Worm (Caenorhabditis elegans) whole organism, L1 larva: ENCODE data around the gene slc-17.9.

Experiments
- C04F5.9 ChIP-seq: sonication (generic microtip); optimal IDR thresholded peaks from 2 replicates; lab custom pipeline; 2016; ENCODE audit warnings: missing genetic modification characterization, missing compliant biosample characterization
- C16A3.4 ChIP-seq: fragments of 150-350 bp; optimal IDR thresholded peaks from 2 replicates; lab custom pipeline; 2014; ENCODE audit warnings: missing biosample characterization, missing genetic modification characterization
- ama-1 ChIP-seq: fragments of 150-350 bp; optimal IDR thresholded peaks from 2 replicates; lab custom pipeline; 2014
- ceh-82 ChIP-seq, 3 experiments: fragments of 150-350 bp in 1 of 3; sonication (generic microtip) in 2 of 3; optimal IDR thresholded peaks; 2 replicates each; lab custom pipeline; 2014 to 2017; ENCODE audit warnings: missing biosample characterization in 3 of 3, missing genetic modification characterization in 3 of 3
- ceh-88 ChIP-seq: fragments of 200-800 bp; sonication (Bioruptor generic); IDR thresholded peaks from 2 replicates; pipeline ENCODE4 v1.3.6; 2022; ENCODE audit warnings: missing genetic modification characterization, missing compliant biosample characterization
- ceh-90 ChIP-seq: sonication (generic microtip); optimal IDR thresholded peaks from 2 replicates; lab custom pipeline; 2016; ENCODE audit warnings: missing genetic modification characterization, missing compliant biosample characterization
- dsc-1 ChIP-seq: sonication (generic microtip); optimal IDR thresholded peaks from 2 replicates; lab custom pipeline; 2016; ENCODE audit warnings: mild to moderate bottlenecking, missing genetic modification characterization, missing compliant biosample characterization
- efl-1 ChIP-seq, 4 experiments: fragments of 150-350 bp; optimal IDR thresholded peaks in 3 of 4; peaks in 1 of 4; 1 replicate in 1 of 4; 2 replicates in 3 of 4; lab custom pipeline; 2014; ENCODE audit warnings: missing biosample characterization in 2 of 4, missing genetic modification characterization in 2 of 4, missing genetic modification reagents in 2 of 4
- egl-13 ChIP-seq: sonication (generic microtip); optimal IDR thresholded peaks from 2 replicates; lab custom pipeline; 2016; ENCODE audit warnings: missing genotype, missing genetic modification reagents, missing genetic modification characterization, missing compliant biosample characterization
- elt-2 ChIP-seq: sonication (generic microtip); optimal IDR thresholded peaks from 2 replicates; lab custom pipeline; 2016; ENCODE audit warnings: missing genetic modification characterization, mild to moderate bottlenecking, inconsistent platforms, missing compliant biosample characterization, missing genetic modification reagents
- elt-3 ChIP-seq, 6 experiments: fragments of 150-350 bp in 1 of 6; sonication (generic microtip); optimal IDR thresholded peaks; 2 replicates each; lab custom pipeline; 2017 to 2018; ENCODE audit warnings: missing biosample characterization in 6 of 6, missing genetic modification characterization in 6 of 6, inconsistent platforms in 1 of 6
- fkh-10 ChIP-seq: sonication (generic microtip); optimal IDR thresholded peaks from 2 replicates; lab custom pipeline; 2017; ENCODE audit warnings: missing biosample characterization, missing genetic modification reagents, missing genetic modification characterization
- fkh-8 ChIP-seq: sonication (generic microtip); optimal IDR thresholded peaks from 2 replicates; lab custom pipeline; 2016; ENCODE audit warnings: mild to moderate bottlenecking, missing genetic modification characterization, missing compliant biosample characterization
- fos-1 ChIP-seq: fragments of 150-350 bp; optimal IDR thresholded peaks from 2 replicates; lab custom pipeline; 2014; ENCODE audit warnings: missing biosample characterization, missing genetic modification characterization
- hpl-2 ChIP-seq: fragments of 150-350 bp; optimal IDR thresholded peaks from 2 replicates; lab custom pipeline; 2014; ENCODE audit warnings: missing biosample characterization, missing genetic modification reagents, missing genetic modification characterization
- isw-1 ChIP-seq: fragments of 200-800 bp; sonication (Bioruptor generic); IDR thresholded peaks from 2 replicates; pipeline ENCODE4 v1.3.6; 2022; ENCODE audit warnings: missing genetic modification characterization, missing compliant biosample characterization
- jun-1 ChIP-seq: fragments of 150-350 bp; optimal IDR thresholded peaks from 2 replicates; lab custom pipeline; 2014; ENCODE audit warnings: missing biosample characterization, missing genetic modification reagents, missing genetic modification characterization
- lin-13 ChIP-seq: fragments of 150-350 bp; optimal IDR thresholded peaks from 2 replicates; lab custom pipeline; 2014; ENCODE audit warnings: missing biosample characterization, missing genetic modification reagents, missing genetic modification characterization
- lin-15B ChIP-seq: fragments of 150-350 bp; sonication (generic microtip); optimal IDR thresholded peaks from 3 replicates; lab custom pipeline; 2014; ENCODE audit warnings: missing biosample characterization, missing genetic modification characterization
- lin-35 ChIP-seq, 2 experiments: fragments of 150-350 bp; optimal IDR thresholded peaks; 2 replicates each; lab custom pipeline; 2014; ENCODE audit warnings: missing biosample characterization in 2 of 2, missing genetic modification characterization in 2 of 2, missing genetic modification reagents in 2 of 2
- lin-39 ChIP-seq: fragments of 150-350 bp; optimal IDR thresholded peaks from 2 replicates; lab custom pipeline; 2014; ENCODE audit warnings: missing biosample characterization, missing genetic modification reagents, missing genetic modification characterization
- lir-3 ChIP-seq: sonication (generic microtip); optimal IDR thresholded peaks from 2 replicates; lab custom pipeline; 2016; ENCODE audit warnings: mild to moderate bottlenecking, missing genetic modification characterization, moderate library complexity, missing compliant biosample characterization; ENCODE audit not compliant: poor library complexity
- lsy-2 ChIP-seq, 2 experiments: fragments of 150-350 bp; optimal IDR thresholded peaks; 2 replicates each; lab custom pipeline; 2014; ENCODE audit warnings: missing biosample characterization in 2 of 2, missing genetic modification characterization in 2 of 2
- mab-9 ChIP-seq: fragments of 200-800 bp; sonication (Bioruptor generic); IDR thresholded peaks from 2 replicates; pipeline ENCODE4 v1.3.6; 2022; ENCODE audit warnings: missing genetic modification reagents, missing genetic modification characterization, missing compliant biosample characterization
- mdl-1 ChIP-seq, 2 experiments: fragments of 150-350 bp; optimal IDR thresholded peaks; 2 replicates each; lab custom pipeline; 2014 to 2017; ENCODE audit warnings: missing biosample characterization in 2 of 2, missing genetic modification characterization in 2 of 2, inconsistent platforms in 1 of 2
- mep-1 ChIP-seq: fragments of 150-350 bp; optimal IDR thresholded peaks from 2 replicates; lab custom pipeline; 2014; ENCODE audit warnings: missing biosample characterization, missing genetic modification characterization
- nhr-12 ChIP-seq: sonication (generic microtip); optimal IDR thresholded peaks from 2 replicates; lab custom pipeline; 2017; ENCODE audit warnings: missing biosample characterization, missing genetic modification characterization
- nhr-19 ChIP-seq: fragments of 200-800 bp; sonication (Bioruptor generic); conservative IDR thresholded peaks from 2 replicates; pipeline ENCODE4 v1.3.6; 2022; ENCODE audit warnings: missing genetic modification characterization, missing compliant biosample characterization
- nhr-237 ChIP-seq: fragments of 150-350 bp; optimal IDR thresholded peaks from 2 replicates; lab custom pipeline; 2014; ENCODE audit warnings: missing biosample characterization, missing genetic modification characterization
- nhr-47 ChIP-seq: sonication (generic microtip); optimal IDR thresholded peaks from 2 replicates; lab custom pipeline; 2016; ENCODE audit warnings: mild to moderate bottlenecking, missing genetic modification characterization, moderate library complexity, missing compliant biosample characterization
- nhr-71 ChIP-seq: sonication (generic microtip); optimal IDR thresholded peaks from 2 replicates; lab custom pipeline; 2016; ENCODE audit warnings: mild to moderate bottlenecking, missing genetic modification characterization, moderate library complexity, missing compliant biosample characterization
- nhr-77 ChIP-seq: fragments of 150-350 bp; optimal IDR thresholded peaks from 2 replicates; lab custom pipeline; 2014; ENCODE audit warnings: missing biosample characterization, missing genetic modification characterization
- nhr-85 ChIP-seq: sonication (generic microtip); peaks from one replicate; lab custom pipeline; 2016; ENCODE audit warnings: missing genetic modification characterization, inconsistent platforms, missing compliant biosample characterization
- sox-4 ChIP-seq: sonication (generic microtip); optimal IDR thresholded peaks from 2 replicates; lab custom pipeline; 2016; ENCODE audit warnings: missing genetic modification characterization, missing compliant biosample characterization
- sup-37 ChIP-seq: fragments of 200-800 bp; sonication (Bioruptor generic); optimal IDR thresholded peaks from 2 replicates; lab custom pipeline; 2018; ENCODE audit warnings: mild to moderate bottlenecking, missing genetic modification characterization, missing compliant biosample characterization
- swsn-7 ChIP-seq: sonication (generic microtip); optimal IDR thresholded peaks from 2 replicates; lab custom pipeline; 2016; ENCODE audit warnings: missing genetic modification characterization, missing compliant biosample characterization
- tbx-2 ChIP-seq: sonication (generic microtip); optimal IDR thresholded peaks from 2 replicates; lab custom pipeline; 2016; ENCODE audit warnings: missing genetic modification characterization, missing compliant biosample characterization
- unc-130 ChIP-seq: fragments of 150-350 bp; optimal IDR thresholded peaks from 2 replicates; lab custom pipeline; 2017; ENCODE audit warnings: missing biosample characterization, missing genetic modification characterization, inconsistent platforms
- unc-30 ChIP-seq: sonication (generic microtip); optimal IDR thresholded peaks from 2 replicates; lab custom pipeline; 2017; ENCODE audit warnings: missing biosample characterization, missing genetic modification characterization
- unc-86 ChIP-seq: sonication (generic microtip); optimal IDR thresholded peaks from 2 replicates; lab custom pipeline; 2016; ENCODE audit warnings: missing genetic modification characterization, missing compliant biosample characterization
- vab-15 ChIP-seq: sonication (generic microtip); optimal IDR thresholded peaks from 2 replicates; lab custom pipeline; 2017; ENCODE audit warnings: missing genotype, mild to moderate bottlenecking, missing genetic modification characterization, missing compliant biosample characterization
- xbp-1 ChIP-seq: sonication (generic microtip); optimal IDR thresholded peaks from 2 replicates; lab custom pipeline; 2016; ENCODE audit warnings: missing genetic modification characterization, missing compliant biosample characterization
- zip-4 ChIP-seq: fragments of 200-800 bp; sonication (Bioruptor generic); optimal IDR thresholded peaks from 2 replicates; lab custom pipeline; 2018; ENCODE audit warnings: mild to moderate bottlenecking, missing genetic modification characterization, moderate library complexity, missing compliant biosample characterization
- ztf-4 ChIP-seq: fragments of 150-350 bp; optimal IDR thresholded peaks from 2 replicates; lab custom pipeline; 2014; ENCODE audit warnings: missing biosample characterization, missing genetic modification characterization

slc-17.9 gene

ce11 chrX:9743513-9743914 lies 21.2 kb downstream of the slc-17.9 start (continued):
- TF ChIP-seq tbx-2 (tag; lab: Kevin White, UChicago): peak; percentile 84
- TF ChIP-seq nhr-237 (tag; lab: Kevin White, UChicago): peak; percentile 16
- peak; percentile 59 for TF ChIP-seq isw-1 (GFP tag; lab: Robert Waterston, UW)
- peak in 1 of 2 experiments; percentile 77 for TF ChIP-seq mdl-1 (tag; optimal IDR thresholded peaks at IDR 0.05; lab: Kevin White, UChicago)
- peak; percentile 92 for TF ChIP-seq mep-1
- TF ChIP-seq mab-9: peak; percentile 69
- peak; percentile 42 for TF ChIP-seq lin-39
- TF ChIP-seq nhr-19 (GFP tag; lab: Robert Waterston, UW): peak; percentile 87
- peak; percentile 89 for TF ChIP-seq dsc-1
- TF ChIP-seq C04F5.9 (tag; lab: Kevin White, UChicago): peak; percentile 54
- peak; percentile 83 for TF ChIP-seq fos-1 (tag; lab: Kevin White, UChicago)
- TF ChIP-seq fkh-8: peak; percentile 85
- peak; percentile 70 for TF ChIP-seq sup-37 (GFP tag; lab: Kevin White, UChicago)
- TF ChIP-seq unc-130: peak; percentile 50
- TF ChIP-seq elt-2 (tag; lab: Kevin White, UChicago): peak; percentile 77
- TF ChIP-seq efl-1 (optimal IDR thresholded peaks at IDR 0.05; lab: Kevin White, UChicago): peak in 1 of 2 experiments; percentile 35
- TF ChIP-seq efl-1 (GFP tag; optimal IDR thresholded peaks at IDR 0.05 in 1 of 2; lab: Kevin White, UChicago): peak; percentile 29 to 90
- peak; percentile 72 for TF ChIP-seq unc-86 (tag; lab: Kevin White, UChicago)
- TF ChIP-seq lsy-2 (tag; optimal IDR thresholded peaks at IDR 0.05; lab: Kevin White, UChicago): peak in 1 of 2 experiments; percentile 69
- peak; percentile 86 for TF ChIP-seq jun-1 (tag; lab: Kevin White, UChicago)
- peak; percentile 75 for TF ChIP-seq xbp-1 (tag; lab: Kevin White, UChicago)
- TF ChIP-seq lin-35 (GFP tag; optimal IDR thresholded peaks at IDR 0.05; lab: Kevin White, UChicago): peak; percentile 58 to 84
- TF ChIP-seq ztf-4 (tag; lab: Kevin White, UChicago): peak; percentile 79
- TF ChIP-seq swsn-7 (tag; lab: Kevin White, UChicago): peak; percentile 89
- peak in 3 of 6 experiments; percentile 8 to 75 (median 35) for TF ChIP-seq elt-3 (tag; optimal IDR thresholded peaks at IDR 0.05; lab: Kevin White, UChicago)
- TF ChIP-seq nhr-71 (tag; lab: Kevin White, UChicago): peak; percentile 91
- peak; percentile 91 for TF ChIP-seq nhr-77 (tag; lab: Kevin White, UChicago)
- TF ChIP-seq sox-4 (tag; lab: Kevin White, UChicago): peak; percentile 74
- TF ChIP-seq nhr-47 (tag; lab: Kevin White, UChicago): peak; percentile 93
- TF ChIP-seq nhr-85 (tag; lab: Kevin White, UChicago): peak; percentile 95
- TF ChIP-seq lin-13 (GFP tag; lab: Kevin White, UChicago): peak; percentile 60
- peak; percentile 69 for TF ChIP-seq egl-13 (tag; lab: Kevin White, UChicago)
- peak; percentile 79 for TF ChIP-seq hpl-2 (GFP tag; lab: Kevin White, UChicago)
- TF ChIP-seq vab-15 (tag; lab: Kevin White, UChicago): peak; percentile 21
- TF ChIP-seq ceh-82 (tag; optimal IDR thresholded peaks at IDR 0.05; lab: Kevin White, UChicago): peak; percentile 49 to 85 (median 62)
- peak; percentile 86 for TF ChIP-seq fkh-10 (GFP tag; lab: Kevin White, UChicago)

ce11 chrX:9742058-9742457 lies 22.7 kb downstream of the slc-17.9 start:
- TF ChIP-seq C16A3.4 (tag; lab: Kevin White, UChicago) (no peak), C04F5.9 (tag; lab: Kevin White, UChicago) (no peak), unc-30 (no peak), nhr-237 (tag; lab: Kevin White, UChicago) (no peak), zip-4 (GFP tag; lab: Kevin White, UChicago) (no peak), lin-15B (tag; lab: Kevin White, UChicago) (no peak), mab-9 (no peak), nhr-12 (tag; lab: Kevin White, UChicago) (no peak), ceh-88 (GFP tag; lab: Robert Waterston, UW) (no peak), elt-3 (tag; optimal IDR thresholded peaks at IDR 0.05; lab: Kevin White, UChicago) (no peak), nhr-85 (tag; lab: Kevin White, UChicago) (no peak), lir-3 (tag; lab: Kevin White, UChicago) (no peak), ama-1 (lab: Kevin White, UChicago) (no peak), sox-4 (tag; lab: Kevin White, UChicago) (no peak), ceh-90 (no peak), egl-13 (tag; lab: Kevin White, UChicago) (no peak)
